Worm (Caenorhabditis elegans): ENCODE measurements around the gene srh-180.

Gene srh-180

ce11 chrV:16317244-16317643 is at the start of gene srh-180:
Gene srh-180, plus strand, starts transcription at chrV:16317544.
- no peak for TF ChIP-seq mep-1 (tag; optimal IDR thresholded peaks at IDR 0.05)
- no peak for TF ChIP-seq nhr-237 (tag; optimal IDR thresholded peaks at IDR 0.05)
- no peak for TF ChIP-seq nhr-90 (tag; optimal IDR thresholded peaks at IDR 0.05; ENCODE audit: poor library complexity)
- TF ChIP-seq blmp-1 (tag; optimal IDR thresholded peaks at IDR 0.05) = no peak
- no peak for TF ChIP-seq lsy-2 (tag; optimal IDR thresholded peaks at IDR 0.05)
- TF ChIP-seq lin-13 (GFP tag; optimal IDR thresholded peaks at IDR 0.05) = no peak
- no peak for TF ChIP-seq xbp-1 (tag; optimal IDR thresholded peaks at IDR 0.05)
- no peak for TF ChIP-seq nhr-20 (tag; optimal IDR thresholded peaks at IDR 0.05)
- no peak for TF ChIP-seq unc-86 (tag; optimal IDR thresholded peaks at IDR 0.05)
- TF ChIP-seq jun-1 (tag; optimal IDR thresholded peaks at IDR 0.05) = no peak
- TF ChIP-seq ceh-63 (GFP tag; optimal IDR thresholded peaks at IDR 0.05) = no peak
- no peak for TF ChIP-seq unc-130 (tag; optimal IDR thresholded peaks at IDR 0.05)
- no peak for TF ChIP-seq sptf-1 (tag; optimal IDR thresholded peaks at IDR 0.05)
- TF ChIP-seq rnt-1 (tag; optimal IDR thresholded peaks at IDR 0.05) = no peak
- TF ChIP-seq isw-1 (GFP tag; IDR thresholded peaks at IDR 0.05) = no peak

- TF ChIP-seq lir-3 (tag; optimal IDR thresholded peaks at IDR 0.05; ENCODE audit: poor library complexity) (no peak), pax-3 (tag; optimal IDR thresholded peaks at IDR 0.05) (no peak), lin-15B (tag; optimal IDR thresholded peaks at IDR 0.05) (no peak)
Measured at ce11 chrV:16269556-16269955, 47.8 kb upstream of the srh-180 start, which contains the start of the genes fbxa-2 and T13F3.8. Gene fbxa-2, minus strand, starts transcription at chrV:16269656. Gene T13F3.8, plus strand, starts transcription at chrV:16269800.

- TF ChIP-seq nhr-11 (tag; optimal IDR thresholded peaks at IDR 0.05) (no peak), F16B12.6 (tag; optimal IDR thresholded peaks at IDR 0.05) (no peak), skn-1 (tag; optimal IDR thresholded peaks at IDR 0.05) (no peak), nhr-20 (tag; optimal IDR thresholded peaks at IDR 0.05) (no peak), sup-37 (GFP tag; optimal IDR thresholded peaks at IDR 0.05) (no peak), snu-23 (GFP tag; optimal IDR thresholded peaks at IDR 0.05) (no peak), hlh-17 (GFP tag; optimal IDR thresholded peaks at IDR 0.05; ENCODE audit: borderline replicate concordance) (no peak), sox-4 (tag; optimal IDR thresholded peaks at IDR 0.05) (no peak), ets-5 (GFP tag; IDR thresholded peaks at IDR 0.05) (no peak), lin-13 (GFP tag; optimal IDR thresholded peaks at IDR 0.05) (no peak), efl-3 (GFP tag; optimal IDR thresholded peaks at IDR 0.05) (no peak), unc-98 (GFP tag; IDR thresholded peaks at IDR 0.05) (no peak), unc-130 (tag; optimal IDR thresholded peaks at IDR 0.05) (no peak), zip-4 (GFP tag; optimal IDR thresholded peaks at IDR 0.05) (no peak)
Measured at ce11 chrV:16271121-16271520, 46.2 kb upstream of the srh-180 start, which contains the start of gene T13F3.6. Gene T13F3.6, minus strand, starts transcription at chrV:16271221.

- TF ChIP-seq elt-3 (tag; optimal IDR thresholded peaks at IDR 0.05) (no peak), aly-2 (tag; optimal IDR thresholded peaks at IDR 0.05) (no peak), xbp-1 (tag; optimal IDR thresholded peaks at IDR 0.05) (no peak), lin-35 (GFP tag; optimal IDR thresholded peaks at IDR 0.05) (no peak), C16A3.4 (tag; optimal IDR thresholded peaks at IDR 0.05) (no peak), lin-39 (tag; optimal IDR thresholded peaks at IDR 0.05) (no peak), unc-130 (tag; optimal IDR thresholded peaks at IDR 0.05) (no peak), nhr-28 (tag; optimal IDR thresholded peaks at IDR 0.05) (no peak), pqm-1 (tag; optimal IDR thresholded peaks at IDR 0.05) (no peak), lir-3 (tag; optimal IDR thresholded peaks at IDR 0.05; ENCODE audit: poor library complexity) (no peak), unc-86 (tag; optimal IDR thresholded peaks at IDR 0.05) (no peak), nhr-12 (tag; optimal IDR thresholded peaks at IDR 0.05) (no peak), nhr-71 (tag; optimal IDR thresholded peaks at IDR 0.05) (no peak), lsy-2 (tag; optimal IDR thresholded peaks at IDR 0.05) (no peak), nhr-84 (tag; optimal IDR thresholded peaks at IDR 0.05) (no peak), nhr-11 (tag; optimal IDR thresholded peaks at IDR 0.05) (no peak), dsc-1 (tag; optimal IDR thresholded peaks at IDR 0.05) (no peak), sptf-1 (tag; optimal IDR thresholded peaks at IDR 0.05) (no peak), ceh-8 (GFP tag; optimal IDR thresholded peaks at IDR 0.05) (no peak), mep-1 (tag; optimal IDR thresholded peaks at IDR 0.05) (no peak)
Measured at ce11 chrV:16275347-16275746, 42.0 kb upstream of the srh-180 start, which contains the start of gene pacl-1. Gene pacl-1, minus strand, starts transcription at chrV:16275447.
